Worm (Caenorhabditis elegans) whole organism, L3 larva: ENCODE data around the gene srx-60.

Experiments
- ZK546.5 ChIP-seq: sonication (generic microtip); optimal IDR thresholded peaks from 2 replicates; lab custom pipeline; 2017; ENCODE audit warnings: missing biosample characterization, missing genetic modification characterization
- aly-2 ChIP-seq: fragments of 150-350 bp; optimal IDR thresholded peaks from 2 replicates; lab custom pipeline; 2014; ENCODE audit warnings: missing biosample characterization, missing genetic modification characterization
- ama-1 ChIP-seq: fragments of 150-350 bp; optimal IDR thresholded peaks from 2 replicates; lab custom pipeline; 2018
- ceh-16 ChIP-seq: sonication (generic microtip); optimal IDR thresholded peaks from 2 replicates; lab custom pipeline; 2017; ENCODE audit warnings: missing biosample characterization, missing genetic modification characterization
- ceh-28 ChIP-seq: fragments of 150-350 bp; optimal IDR thresholded peaks from 2 replicates; lab custom pipeline; 2014; ENCODE audit warnings: missing biosample characterization, missing genetic modification reagents, missing genetic modification characterization
- ceh-9 ChIP-seq: sonication (generic microtip); optimal IDR thresholded peaks from 2 replicates; lab custom pipeline; 2018; ENCODE audit warnings: missing biosample characterization, missing genetic modification characterization
- elt-1 ChIP-seq: fragments of 150-350 bp; optimal IDR thresholded peaks from 2 replicates; lab custom pipeline; 2014; ENCODE audit warnings: missing biosample characterization, missing genetic modification characterization
- elt-3 ChIP-seq, 3 experiments: fragments of 150-350 bp in 1 of 3; sonication (generic microtip) in 2 of 3; optimal IDR thresholded peaks; 2 replicates in 2 of 3; 4 replicates in 1 of 3; lab custom pipeline; 2014 to 2017; ENCODE audit warnings: missing biosample characterization in 3 of 3, missing genetic modification characterization in 3 of 3
- fkh-10 ChIP-seq: sonication (generic microtip); optimal IDR thresholded peaks from 2 replicates; lab custom pipeline; 2017; ENCODE audit warnings: missing biosample characterization, missing genetic modification reagents, missing genetic modification characterization
- fkh-2 ChIP-seq: fragments of 150-350 bp; optimal IDR thresholded peaks from 2 replicates; lab custom pipeline; 2014; ENCODE audit warnings: missing biosample characterization, missing genetic modification reagents, missing genetic modification characterization
- fos-1 ChIP-seq: fragments of 150-350 bp; optimal IDR thresholded peaks from 2 replicates; lab custom pipeline; 2014; ENCODE audit warnings: missing biosample characterization, missing genetic modification characterization
- hmg-11 ChIP-seq: sonication (generic microtip); optimal IDR thresholded peaks from 2 replicates; lab custom pipeline; 2016; ENCODE audit warnings: missing genetic modification characterization, missing compliant biosample characterization
- lin-39 ChIP-seq: fragments of 150-350 bp; optimal IDR thresholded peaks from 2 replicates; lab custom pipeline; 2018; ENCODE audit warnings: missing biosample characterization, missing genetic modification reagents, missing genetic modification characterization
- lsy-12 ChIP-seq: sonication (generic microtip); optimal IDR thresholded peaks from 2 replicates; lab custom pipeline; 2016; ENCODE audit warnings: mild to moderate bottlenecking, missing genetic modification characterization, missing compliant biosample characterization
- mdl-1 ChIP-seq: fragments of 150-350 bp; optimal IDR thresholded peaks from 2 replicates; lab custom pipeline; 2014; ENCODE audit warnings: missing biosample characterization, missing genetic modification characterization
- nfya-1 ChIP-seq: sonication (generic microtip); optimal IDR thresholded peaks from 2 replicates; lab custom pipeline; 2017; ENCODE audit warnings: missing genetic modification characterization, mild to moderate bottlenecking, missing compliant biosample characterization, antibody characterized with exemption, moderate library complexity; ENCODE audit not compliant: insufficient read depth
- nhr-23 ChIP-seq: fragments of 150-350 bp; optimal IDR thresholded peaks from 2 replicates; lab custom pipeline; 2014; ENCODE audit warnings: missing biosample characterization, missing genetic modification reagents, missing genetic modification characterization
- nhr-237 ChIP-seq: fragments of 150-350 bp; optimal IDR thresholded peaks from 2 replicates; lab custom pipeline; 2014; ENCODE audit warnings: missing biosample characterization, missing genetic modification characterization
- nhr-28 ChIP-seq: fragments of 150-350 bp; optimal IDR thresholded peaks from 2 replicates; lab custom pipeline; 2014; ENCODE audit warnings: missing biosample characterization, missing genetic modification characterization
- nhr-43 ChIP-seq: sonication (generic microtip); optimal IDR thresholded peaks from 2 replicates; lab custom pipeline; 2016; ENCODE audit warnings: mild to moderate bottlenecking, missing genetic modification characterization, missing compliant biosample characterization; ENCODE audit not compliant: poor library complexity, severe bottlenecking
- nhr-77 ChIP-seq: fragments of 150-350 bp; optimal IDR thresholded peaks from 2 replicates; lab custom pipeline; 2014; ENCODE audit warnings: missing biosample characterization, missing genetic modification characterization
- pqm-1 ChIP-seq: fragments of 150-350 bp; optimal IDR thresholded peaks from 2 replicates; lab custom pipeline; 2017; ENCODE audit warnings: missing biosample characterization, missing genetic modification characterization, inconsistent platforms
- sea-2 ChIP-seq: fragments of 150-350 bp; sonication (generic microtip); optimal IDR thresholded peaks from 4 replicates; lab custom pipeline; 2014; ENCODE audit warnings: missing biosample characterization, missing genetic modification reagents, missing genetic modification characterization
- skn-1 ChIP-seq: fragments of 150-350 bp; optimal IDR thresholded peaks from 2 replicates; lab custom pipeline; 2014; ENCODE audit warnings: missing biosample characterization, missing genetic modification characterization
- unc-39 ChIP-seq: sonication (generic microtip); optimal IDR thresholded peaks from 4 replicates; lab custom pipeline; 2017; ENCODE audit warnings: missing biosample characterization, missing genetic modification characterization
- unc-62 ChIP-seq: fragments of 150-350 bp; sonication (generic microtip); optimal IDR thresholded peaks from 4 replicates; lab custom pipeline; 2014; ENCODE audit warnings: missing biosample characterization, missing genetic modification reagents, missing genetic modification characterization
- ztf-11 ChIP-seq: fragments of 150-350 bp; optimal IDR thresholded peaks from 2 replicates; lab custom pipeline; 2014; ENCODE audit warnings: missing biosample characterization, missing genetic modification characterization
- ztf-4 ChIP-seq: fragments of 150-350 bp; optimal IDR thresholded peaks from 2 replicates; lab custom pipeline; 2014; ENCODE audit warnings: missing biosample characterization, missing genetic modification characterization

Gene srx-60

ce11 chrV:7449303-7449827, 48.7 kb downstream of the srx-60 start, which contains the start of gene try-12:
try-12 (plus strand) TSS chrV:7449353.
- no peak for TF ChIP-seq nhr-43
- no peak for TF ChIP-seq ceh-28 (tag; lab: Kevin White, UChicago)
- no peak for TF ChIP-seq skn-1 (tag; lab: Kevin White, UChicago)
- TF ChIP-seq nhr-77 (tag; lab: Kevin White, UChicago) = no peak
- no peak for TF ChIP-seq fkh-2
- no peak for TF ChIP-seq ztf-11 (tag; lab: Kevin White, UChicago)
- TF ChIP-seq nfya-1 (tag; lab: Kevin White, UChicago) = no peak
- TF ChIP-seq unc-39 (tag; lab: Kevin White, UChicago) = no peak
- TF ChIP-seq ama-1 (lab: Kevin White, UChicago) = no peak
- TF ChIP-seq unc-62 (GFP tag; lab: Kevin White, UChicago) = no peak
- TF ChIP-seq sea-2 (GFP tag; lab: Kevin White, UChicago) = no peak
- no peak for TF ChIP-seq pqm-1 (tag; lab: Kevin White, UChicago)
- TF ChIP-seq mdl-1 (tag; lab: Kevin White, UChicago) = no peak
- TF ChIP-seq ZK546.5 (tag; lab: Kevin White, UChicago) = no peak
- TF ChIP-seq ceh-16 (tag; lab: Kevin White, UChicago) = no peak
- no peak for TF ChIP-seq fkh-10
- no peak for TF ChIP-seq lin-39 (tag; lab: Kevin White, UChicago)
- no peak for TF ChIP-seq elt-3 (tag; optimal IDR thresholded peaks at IDR 0.05; lab: Kevin White, UChicago)
- no peak for TF ChIP-seq elt-1
- no peak for TF ChIP-seq aly-2 (tag; lab: Kevin White, UChicago)

- TF ChIP-seq nhr-43 = no peak
- TF ChIP-seq nfya-1 (tag; lab: Kevin White, UChicago) = no peak
- no peak for TF ChIP-seq ztf-11 (tag; lab: Kevin White, UChicago)
- no peak for TF ChIP-seq pqm-1 (tag; lab: Kevin White, UChicago)
- no peak for TF ChIP-seq lsy-12 (tag; lab: Kevin White, UChicago)
- no peak for TF ChIP-seq hmg-11 (tag; lab: Kevin White, UChicago)
- no peak for TF ChIP-seq nhr-23 (tag; lab: Kevin White, UChicago)
- no peak for TF ChIP-seq sea-2 (GFP tag; lab: Kevin White, UChicago)
- no peak for TF ChIP-seq ceh-9 (tag; lab: Kevin White, UChicago)
- no peak for TF ChIP-seq nhr-237 (tag; lab: Kevin White, UChicago)
- TF ChIP-seq nhr-28 (tag; lab: Kevin White, UChicago) = no peak
- no peak for TF ChIP-seq fos-1 (tag; lab: Kevin White, UChicago)
- TF ChIP-seq ztf-4 = no peak
- no peak for TF ChIP-seq unc-62 (GFP tag; lab: Kevin White, UChicago)
Observed at ce11 chrV:7451421-7451820, 50.7 kb downstream of the srx-60 start, which contains the start of gene try-11. try-11 (plus strand) TSS chrV:7451721.
